Fruit fly (Drosophila melanogaster) whole organism, embryonic: Measurements from ENCODE around the gene eIF4E5.
A peak's percentile ranks its signal among the peaks of the same experiment; 100 is the strongest.

Experiments used
- ATbp ChIP-seq: fragments of 200-800 bp; sonication (Bioruptor generic); optimal IDR thresholded peaks from 2 replicates; lab custom pipeline; 2017; ENCODE audit warnings: missing biosample characterization, mild to moderate bottlenecking, missing genetic modification characterization, missing genetic modification reagents
- Ada2b ChIP-seq: fragments of 200-800 bp; sonication (Bioruptor generic); IDR thresholded peaks from 2 replicates; pipeline ENCODE4 v1.3.6; 2022; ENCODE audit warnings: missing biosample characterization, missing genetic modification characterization
- Asciz ChIP-seq: fragments of 200-800 bp; sonication (Bioruptor generic); optimal IDR thresholded peaks from 2 replicates; lab custom pipeline; 2017; ENCODE audit warnings: missing biosample characterization, mild to moderate bottlenecking, missing genetic modification characterization, missing genetic modification reagents
- Bgb ChIP-seq: fragments of 200-800 bp; sonication (Bioruptor generic); IDR thresholded peaks from 2 replicates; pipeline ENCODE4 v1.3.6; 2022; ENCODE audit warnings: missing biosample characterization, missing genetic modification characterization; ENCODE audit not compliant: partially characterized antibody
- Blimp-1 ChIP-seq: fragments of 200-800 bp; sonication (Bioruptor generic); optimal IDR thresholded peaks from 3 replicates; lab custom pipeline; 2018; ENCODE audit warnings: missing biosample characterization, missing genetic modification characterization, mild to moderate bottlenecking, moderate library complexity, missing genetic modification reagents
- CG10267 ChIP-seq: fragments of 200-800 bp; sonication (Bioruptor generic); optimal IDR thresholded peaks from 2 replicates; lab custom pipeline; 2018; ENCODE audit warnings: missing biosample characterization, mild to moderate bottlenecking, missing genetic modification characterization, moderate library complexity
- CG10959 ChIP-seq: fragments of 200-800 bp; sonication (Bioruptor generic); IDR thresholded peaks from 2 replicates; pipeline ENCODE4 v1.3.6; 2022; ENCODE audit warnings: missing biosample characterization, missing genetic modification characterization
- CG14710 ChIP-seq: fragments of 200-800 bp; sonication (Bioruptor generic); optimal IDR thresholded peaks from 3 replicates; lab custom pipeline; 2019; ENCODE audit warnings: missing biosample characterization, mild to moderate bottlenecking, missing genetic modification characterization, moderate library complexity
- CG1529 ChIP-seq: fragments of 200-800 bp; sonication (Bioruptor generic); optimal IDR thresholded peaks from 3 replicates; lab custom pipeline; 2018; ENCODE audit warnings: missing biosample characterization, missing genetic modification characterization
- CG15514 ChIP-seq: fragments of 200-800 bp; sonication (Bioruptor generic); optimal IDR thresholded peaks from 3 replicates; lab custom pipeline; 2017; ENCODE audit warnings: missing biosample characterization, missing genetic modification characterization, mild to moderate bottlenecking, moderate library complexity, missing genetic modification reagents
- CG1602 ChIP-seq: fragments of 200-800 bp; sonication (Bioruptor generic); optimal IDR thresholded peaks from 3 replicates; lab custom pipeline; 2016; ENCODE audit warnings: missing biosample characterization, missing genetic modification characterization
- CG17568 ChIP-seq: fragments of 200-800 bp; sonication (Bioruptor generic); optimal IDR thresholded peaks from 2 replicates; lab custom pipeline; 2018; ENCODE audit warnings: missing biosample characterization, mild to moderate bottlenecking, missing genetic modification characterization, moderate library complexity
- CG17829 ChIP-seq: fragments of 200-800 bp; optimal IDR thresholded peaks from 2 replicates; lab custom pipeline; 2019; ENCODE audit warnings: missing biosample characterization, mild to moderate bottlenecking, missing genetic modification characterization, moderate library complexity
- CG18262 ChIP-seq: fragments of 200-800 bp; optimal IDR thresholded peaks from 3 replicates; lab custom pipeline; 2019; ENCODE audit warnings: missing biosample characterization, mild to moderate bottlenecking, missing genetic modification characterization, moderate library complexity
- CG2199 ChIP-seq: fragments of 200-800 bp; sonication (Bioruptor generic); IDR thresholded peaks from 3 replicates; pipeline ENCODE4 v1.3.6; 2022; ENCODE audit warnings: missing biosample characterization, missing genetic modification characterization
- CG3065 ChIP-seq: fragments of 200-800 bp; sonication (Bioruptor generic); optimal IDR thresholded peaks from 2 replicates; lab custom pipeline; 2016; ENCODE audit warnings: missing biosample characterization, missing genetic modification characterization
- CG32532 ChIP-seq: fragments of 200-800 bp; sonication (Bioruptor generic); IDR thresholded peaks from 2 replicates; pipeline ENCODE4 v1.3.6; 2022; ENCODE audit warnings: missing biosample characterization, missing genetic modification characterization
- CG33557 ChIP-seq: fragments of 200-800 bp; sonication (Bioruptor generic); optimal IDR thresholded peaks from 2 replicates; lab custom pipeline; 2019; ENCODE audit warnings: missing biosample characterization, mild to moderate bottlenecking, missing genetic modification characterization, moderate library complexity
- CG4360 ChIP-seq: fragments of 200-800 bp; sonication (Bioruptor generic); IDR thresholded peaks from 2 replicates; pipeline ENCODE4 v1.3.6; 2022; ENCODE audit warnings: missing biosample characterization, missing genetic modification characterization
- CG6854 ChIP-seq: fragments of 200-800 bp; sonication (Bioruptor generic); optimal IDR thresholded peaks from 3 replicates; lab custom pipeline; 2017; ENCODE audit warnings: missing biosample characterization, mild to moderate bottlenecking, missing genetic modification characterization
- CG8924 ChIP-seq: fragments of 200-800 bp; optimal IDR thresholded peaks from 3 replicates; lab custom pipeline; 2019; ENCODE audit warnings: missing biosample characterization, mild to moderate bottlenecking, missing genetic modification characterization, moderate library complexity
- CTCF ChIP-seq: fragments of 200-800 bp; sonication (Bioruptor generic); optimal IDR thresholded peaks from 2 replicates; lab custom pipeline; 2017; ENCODE audit warnings: missing biosample characterization, mild to moderate bottlenecking, missing genetic modification characterization, moderate library complexity
- CoRest ChIP-seq: fragments of 200-800 bp; sonication (Bioruptor generic); optimal IDR thresholded peaks from 3 replicates; lab custom pipeline; 2018; ENCODE audit warnings: missing biosample characterization, mild to moderate bottlenecking, missing genetic modification characterization, moderate library complexity
- Deaf1 ChIP-seq: fragments of 200-800 bp; optimal IDR thresholded peaks from 3 replicates; lab custom pipeline; 2019; ENCODE audit warnings: missing biosample characterization, mild to moderate bottlenecking, missing genetic modification characterization, moderate library complexity
- Dp ChIP-seq: fragments of 200-800 bp; sonication (Bioruptor generic); optimal IDR thresholded peaks from 2 replicates; lab custom pipeline; 2018; ENCODE audit warnings: missing biosample characterization, mild to moderate bottlenecking, missing genetic modification characterization, moderate library complexity
- Drgx ChIP-seq: fragments of 200-800 bp; sonication (Bioruptor generic); IDR thresholded peaks from 2 replicates; pipeline ENCODE4 v1.3.6; 2022; ENCODE audit warnings: missing biosample characterization, missing genetic modification characterization
- Hey ChIP-seq: fragments of 200-800 bp; sonication (Bioruptor generic); optimal IDR thresholded peaks from 3 replicates; lab custom pipeline; 2018; ENCODE audit warnings: missing biosample characterization, mild to moderate bottlenecking, missing genetic modification characterization
- Rfx ChIP-seq: fragments of 200-800 bp; sonication (Bioruptor generic); IDR thresholded peaks from 2 replicates; pipeline ENCODE4 v1.3.6; 2022; ENCODE audit warnings: missing biosample characterization, missing genetic modification characterization
- ara ChIP-seq: fragments of 200-800 bp; sonication (Bioruptor generic); IDR thresholded peaks from 2 replicates; pipeline ENCODE4 v1.3.6; 2022; ENCODE audit warnings: missing biosample characterization, missing genetic modification characterization
- bab2 ChIP-seq: fragments of 200-800 bp; sonication (Bioruptor generic); optimal IDR thresholded peaks from 2 replicates; lab custom pipeline; 2016; ENCODE audit warnings: missing biosample characterization, missing genetic modification characterization
- cg ChIP-seq: fragments of 200-800 bp; sonication (Bioruptor generic); optimal IDR thresholded peaks from 3 replicates; lab custom pipeline; 2019; ENCODE audit warnings: missing biosample characterization, mild to moderate bottlenecking, missing genetic modification characterization, moderate library complexity
- chinmo ChIP-seq: fragments of 200-800 bp; sonication (Bioruptor generic); IDR thresholded peaks from 4 replicates; pipeline ENCODE4 v1.3.6; 2022; ENCODE audit warnings: missing biosample characterization, missing genetic modification characterization; ENCODE audit not compliant: partially characterized antibody
- ci ChIP-seq: fragments of 200-800 bp; sonication (Bioruptor generic); IDR thresholded peaks from 3 replicates; pipeline ENCODE4 v1.3.6; 2022; ENCODE audit warnings: missing biosample characterization, missing genetic modification characterization
- crol ChIP-seq: fragments of 200-800 bp; sonication (Bioruptor generic); IDR thresholded peaks from 2 replicates; pipeline ENCODE4 v1.3.6; 2022; ENCODE audit warnings: missing biosample characterization, missing genetic modification characterization
- crp ChIP-seq, 2 experiments: fragments of 200-800 bp; sonication (Bioruptor generic); optimal IDR thresholded peaks; 2 replicates in 1 of 2; 3 replicates in 1 of 2; lab custom pipeline; 2017; ENCODE audit warnings: missing biosample characterization in 2 of 2, missing genetic modification characterization in 2 of 2, mild to moderate bottlenecking in 1 of 2, moderate library complexity in 1 of 2
- cwo ChIP-seq: fragments of 200-800 bp; sonication (Bioruptor generic); optimal IDR thresholded peaks from 3 replicates; lab custom pipeline; 2017; ENCODE audit warnings: missing biosample characterization, missing genetic modification characterization, mild to moderate bottlenecking, moderate library complexity, missing genetic modification reagents
- dmrt11E ChIP-seq: fragments of 200-800 bp; sonication (Bioruptor generic); optimal IDR thresholded peaks from 3 replicates; lab custom pipeline; 2018; ENCODE audit warnings: missing biosample characterization, mild to moderate bottlenecking, missing genetic modification characterization, moderate library complexity
- fd64A ChIP-seq: fragments of 200-800 bp; sonication (Bioruptor generic); optimal IDR thresholded peaks from 3 replicates; lab custom pipeline; 2018; ENCODE audit warnings: missing biosample characterization, mild to moderate bottlenecking, missing genetic modification characterization
- gem ChIP-seq: fragments of 200-800 bp; sonication (Bioruptor generic); optimal IDR thresholded peaks from 2 replicates; lab custom pipeline; 2019; ENCODE audit warnings: missing biosample characterization, mild to moderate bottlenecking, missing genetic modification characterization, moderate library complexity
- gfzf ChIP-seq: fragments of 200-800 bp; sonication (Bioruptor generic); optimal IDR thresholded peaks from 2 replicates; lab custom pipeline; 2016; ENCODE audit warnings: missing biosample characterization, mild to moderate bottlenecking, missing genetic modification characterization, moderate library complexity
- hth ChIP-seq: fragments of >200 bp; optimal IDR thresholded peaks from 2 replicates; lab custom pipeline; 2017; ENCODE audit warnings: inconsistent platforms
- kni ChIP-seq: fragments of 200-800 bp; sonication (Bioruptor generic); optimal IDR thresholded peaks from 3 replicates; lab custom pipeline; 2017; ENCODE audit warnings: mild to moderate bottlenecking, missing biosample characterization, missing genetic modification reagents, missing genetic modification characterization
- lilli ChIP-seq: fragments of 200-800 bp; sonication (Bioruptor generic); optimal IDR thresholded peaks from 3 replicates; lab custom pipeline; 2016; ENCODE audit warnings: missing biosample characterization, missing genetic modification characterization
- otp ChIP-seq: fragments of 200-800 bp; sonication (Bioruptor generic); IDR thresholded peaks from 3 replicates; pipeline ENCODE4, ENCODE4 v1.3.6; 2022; ENCODE audit warnings: missing biosample characterization, missing genetic modification characterization
- pan ChIP-seq, 4 experiments: fragments of >200 bp in 3 of 4; fragments of 200-800 bp in 1 of 4; sonication (Bioruptor generic) in 1 of 4; optimal IDR thresholded peaks in 3 of 4; IDR thresholded peaks in 1 of 4; 2 replicates each; pipeline versions ENCODE4 v1.3.6 to Lab custom; 2017 to 2022; ENCODE audit warnings: missing biosample characterization in 2 of 4, missing genetic modification characterization in 2 of 4, mixed read lengths in 1 of 4
- pb ChIP-seq: fragments of 200-800 bp; sonication (Bioruptor generic); optimal IDR thresholded peaks from 3 replicates; lab custom pipeline; 2016; ENCODE audit warnings: missing biosample characterization, missing genetic modification characterization
- pfk ChIP-seq: fragments of 200-800 bp; sonication (Bioruptor generic); optimal IDR thresholded peaks from 2 replicates; lab custom pipeline; 2018; ENCODE audit warnings: missing biosample characterization, mild to moderate bottlenecking, missing genetic modification characterization, moderate library complexity
- shn ChIP-seq: fragments of 200-800 bp; sonication (Bioruptor generic); optimal IDR thresholded peaks from 3 replicates; lab custom pipeline; 2016; ENCODE audit warnings: missing biosample characterization, missing genetic modification characterization
- sug ChIP-seq: fragments of 200-800 bp; optimal IDR thresholded peaks from 2 replicates; lab custom pipeline; 2019; ENCODE audit warnings: missing biosample characterization, mild to moderate bottlenecking, missing genetic modification characterization, moderate library complexity
- ttk ChIP-seq: fragments of 200-800 bp; sonication (Bioruptor generic); IDR thresholded peaks from 2 replicates; pipeline ENCODE4 v2.1.2; 2022; ENCODE audit warnings: missing biosample characterization, missing genetic modification characterization

eIF4E5 gene

dm6 chr3L:7859802-7860201 is 34.9 kb upstream of the eIF4E5 start (continued):
- TF ChIP-seq ttk (GFP tag; lab: Robert Waterston, UW), result peak; percentile 57
- TF ChIP-seq bab2 (GFP tag; lab: Kevin White, UChicago), result no peak
- peak; percentile 34 for TF ChIP-seq kni (GFP tag; lab: Kevin White, UChicago)
- no peak for TF ChIP-seq crp (GFP tag; optimal IDR thresholded peaks at IDR 0.05; lab: Kevin White, UChicago)
- TF ChIP-seq CG2199, result peak; percentile 77; the same call in 1 of the 3 replicates
- peak; percentile 66 for TF ChIP-seq CG4360
- TF ChIP-seq Asciz (GFP tag; lab: Kevin White, UChicago), result peak; percentile 45
- TF ChIP-seq chinmo (GFP tag; lab: Robert Waterston, UW), result 0 out of 4 replicates have a peak, but pooled peaks have one; percentile 49
- TF ChIP-seq ara, result 0 out of 2 replicates have a peak, but pooled peaks have one; percentile 6
- peak; percentile 36 for TF ChIP-seq CG1529 (GFP tag; lab: Kevin White, UChicago)
- no peak for TF ChIP-seq pb
- TF ChIP-seq lilli (GFP tag; lab: Kevin White, UChicago), result no peak
- TF ChIP-seq CG10959 (GFP tag; lab: Robert Waterston, UW), result no peak
- TF ChIP-seq Rfx (GFP tag; lab: Robert Waterston, UW), result peak; percentile 34; the same call in 1 of the 2 replicates
- peak; percentile 5 for TF ChIP-seq CoRest (tag; lab: Kevin White, UChicago)
- peak; percentile 39 for TF ChIP-seq CTCF (GFP tag; lab: Kevin White, UChicago)
- peak; percentile 69 for TF ChIP-seq ATbp (GFP tag; lab: Kevin White, UChicago)
- peak; percentile 87 for TF ChIP-seq ci (GFP tag; lab: Robert Waterston, UW)
- peak; percentile 13 for TF ChIP-seq pfk (GFP tag; lab: Kevin White, UChicago)
- peak; percentile 35; the same call in 1 of the 2 replicates for TF ChIP-seq Drgx (GFP tag; lab: Robert Waterston, UW)
- TF ChIP-seq Ada2b (GFP tag; lab: Robert Waterston, UW), result no peak
- no peak for TF ChIP-seq CG1602 (GFP tag; lab: Kevin White, UChicago)
- no peak for TF ChIP-seq hth
- TF ChIP-seq CG17829 (tag; lab: Kevin White, UChicago), result no peak
- peak; percentile 86 for TF ChIP-seq crol
- TF ChIP-seq Deaf1 (tag; lab: Kevin White, UChicago), result peak; percentile 29
- peak; percentile 8 for TF ChIP-seq CG14710 (tag; lab: Kevin White, UChicago)
- TF ChIP-seq CG10267 (tag; lab: Kevin White, UChicago), result no peak
- no peak for TF ChIP-seq CG3065 (GFP tag; lab: Kevin White, UChicago)
- peak; percentile 35 for TF ChIP-seq sug (tag; lab: Kevin White, UChicago)
- peak; percentile 58 for TF ChIP-seq fd64A (GFP tag; lab: Kevin White, UChicago)
- peak; percentile 10 for TF ChIP-seq gem
- no peak for TF ChIP-seq Dp (GFP tag; lab: Kevin White, UChicago)
- TF ChIP-seq cg (GFP tag; lab: Kevin White, UChicago), result peak; percentile 56
- TF ChIP-seq CG17568, result peak; percentile 54
- no peak for TF ChIP-seq CG6854
- TF ChIP-seq dmrt11E, result peak; percentile 12
- TF ChIP-seq shn (GFP tag; lab: Kevin White, UChicago), result no peak
- no peak for TF ChIP-seq gfzf (GFP tag; lab: Kevin White, UChicago)
- TF ChIP-seq CG33557 (GFP tag; lab: Kevin White, UChicago), result peak; percentile 28
- peak; percentile 42 for TF ChIP-seq Blimp-1 (GFP tag; lab: Kevin White, UChicago)
- TF ChIP-seq otp (GFP tag; lab: Robert Waterston, UW), result peak; percentile 58; the same call in 2 of the 3 replicates
- no peak for TF ChIP-seq pan (optimal IDR thresholded peaks at IDR 0.05; lab: Kevin White, UChicago)
- TF ChIP-seq pan (GFP tag; optimal IDR thresholded peaks at IDR 0.05 in 1 of 2, IDR thresholded peaks at IDR 0.05 in 1 of 2), result no peak
- peak; percentile 5 for TF ChIP-seq CG18262 (tag; lab: Kevin White, UChicago)
- TF ChIP-seq Bgb, result no peak; the same call in 1 of the 2 replicates
- TF ChIP-seq cwo (GFP tag; lab: Kevin White, UChicago), result peak; percentile 90
- 0 out of 2 replicates have a peak, but pooled peaks have one; percentile 10 for TF ChIP-seq CG32532 (GFP tag; lab: Robert Waterston, UW)
- no peak for TF ChIP-seq CG8924 (tag; lab: Kevin White, UChicago)
- TF ChIP-seq CG15514 (GFP tag; lab: Kevin White, UChicago), result peak; percentile 19
- TF ChIP-seq Hey (tag; lab: Kevin White, UChicago), result peak; percentile 21
